Fruit fly (Drosophila melanogaster) whole organism, adult: Measurements from ENCODE around the gene CG13894.

Experiments
- CG1620 ChIP-seq: fragments of 200-800 bp; sonication (Bioruptor generic); optimal IDR thresholded peaks from 2 replicates; lab custom pipeline; 2016; ENCODE audit warnings: missing biosample characterization, missing genetic modification characterization
- CG33017 ChIP-seq: fragments of 200-800 bp; sonication (Bioruptor generic); optimal IDR thresholded peaks from 2 replicates; lab custom pipeline; 2018; ENCODE audit warnings: missing biosample characterization, mild to moderate bottlenecking, missing genetic modification characterization, moderate library complexity
- CG7101 ChIP-seq: fragments of 200-800 bp; sonication (Bioruptor generic); optimal IDR thresholded peaks from 2 replicates; lab custom pipeline; 2018; ENCODE audit warnings: missing biosample characterization, mild to moderate bottlenecking, missing genetic modification characterization, moderate library complexity
- cic ChIP-seq: fragments of 200-800 bp; sonication (Bioruptor generic); optimal IDR thresholded peaks from 2 replicates; lab custom pipeline; 2017; ENCODE audit warnings: missing biosample characterization, mild to moderate bottlenecking, missing genetic modification characterization, moderate library complexity
- tj ChIP-seq: fragments of 200-800 bp; sonication (Bioruptor generic); optimal IDR thresholded peaks from 3 replicates; lab custom pipeline; 2017; ENCODE audit warnings: missing biosample characterization, mild to moderate bottlenecking, missing genetic modification characterization, moderate library complexity

dm6 chr3L:707992-708489 lies 9.1 kb upstream of the CG13894 start, which contains the start of gene CG13895:
- no peak for TF ChIP-seq CG33017
- no peak for TF ChIP-seq CG7101 (tag; lab: Kevin White, UChicago)
- no peak for TF ChIP-seq cic (GFP tag; lab: Kevin White, UChicago)
- TF ChIP-seq tj, result no peak
- TF ChIP-seq CG1620 (GFP tag; lab: Kevin White, UChicago), result no peak
